Worm (Caenorhabditis elegans) whole organism, young adult: ENCODE data around the gene Y57E12AL.6.
"Not testable (repeated sequence)": the region's sequence is repeated elsewhere in the genome, so short reads cannot be mapped to it uniquely, and the experiment has no call there.

ENCODE experiments used
- F55B11.4 ChIP-seq: sonication (generic microtip); optimal IDR thresholded peaks from 2 replicates; lab custom pipeline; 2016; ENCODE audit warnings: missing compliant biosample characterization, missing genetic modification characterization, borderline replicate concordance; ENCODE audit not compliant: insufficient read depth
- ama-1 ChIP-seq, 3 experiments: fragments of 150-350 bp in 1 of 3; sonication (generic microtip) in 2 of 3; optimal IDR thresholded peaks; 2 replicates each; lab custom pipeline; 2014 to 2018; ENCODE audit warnings: missing biosample characterization in 2 of 3, missing genetic modification characterization in 2 of 3, missing genetic modification reagents in 2 of 3
- attf-5 ChIP-seq: fragments of 200-800 bp; sonication (Bioruptor generic); optimal IDR thresholded peaks from 2 replicates; lab custom pipeline; 2018; ENCODE audit warnings: mild to moderate bottlenecking, missing genetic modification characterization, missing compliant biosample characterization
- cebp-1 ChIP-seq, 2 experiments: fragments of 200-800 bp in 1 of 2; sonication (Bioruptor generic) in 1 of 2; sonication (generic microtip) in 1 of 2; IDR thresholded peaks in 1 of 2; optimal IDR thresholded peaks in 1 of 2; 2 replicates each; pipeline versions ENCODE4 v1.3.6 to Lab custom; 2017 to 2022; ENCODE audit warnings: missing compliant biosample characterization in 2 of 2, missing genetic modification characterization in 2 of 2, mild to moderate bottlenecking in 1 of 2, missing genetic modification reagents in 1 of 2, moderate library complexity in 1 of 2
- gei-17 ChIP-seq: fragments of 200-800 bp; sonication (Bioruptor generic); optimal IDR thresholded peaks from 2 replicates; lab custom pipeline; 2018; ENCODE audit warnings: mild to moderate bottlenecking, missing genetic modification characterization, missing compliant biosample characterization
- let-607 ChIP-seq, 2 experiments: fragments of 200-800 bp in 1 of 2; sonication (Bioruptor generic) in 1 of 2; sonication (generic microtip) in 1 of 2; optimal IDR thresholded peaks; 2 replicates each; lab custom pipeline; 2016 to 2018; ENCODE audit warnings: mild to moderate bottlenecking in 2 of 2, missing compliant biosample characterization in 2 of 2, missing genetic modification characterization in 2 of 2, moderate library complexity in 2 of 2, missing genotype in 1 of 2
- unc-130 ChIP-seq: sonication (generic microtip); optimal IDR thresholded peaks from 2 replicates; lab custom pipeline; 2016; ENCODE audit warnings: missing genetic modification reagents, missing genetic modification characterization, missing compliant biosample characterization

- TF ChIP-seq attf-5; gei-17 (GFP tag; lab: Kevin White, UChicago); cebp-1 (GFP tag; IDR thresholded peaks at IDR 0.05; lab: Robert Waterston, UW); cebp-1 (tag; optimal IDR thresholded peaks at IDR 0.05; lab: Kevin White, UChicago); ama-1 (optimal IDR thresholded peaks at IDR 0.05; lab: Kevin White, UChicago); ama-1 (GFP tag; optimal IDR thresholded peaks at IDR 0.05; lab: Kevin White, UChicago); unc-130 (GFP tag; lab: Kevin White, UChicago); let-607 (tag; optimal IDR thresholded peaks at IDR 0.05; lab: Kevin White, UChicago); F55B11.4: not testable (repeated sequence)
These were observed 2.5 kb downstream of the Y57E12AL.6 start, which contains the start of gene Y57E12AL.2 for ce11 chrV:7057795-7058194.
